Fruit fly (Drosophila melanogaster) Kc167 (cell line): Measurements from ENCODE around the gene CG32147.

Experiments
- Myc ChIP-seq: fragments of >200 bp; optimal IDR thresholded peaks from 2 replicates; lab custom pipeline; 2017; ENCODE audit warnings: missing external identifiers
- Sin3A ChIP-seq: fragments of >200 bp; optimal IDR thresholded peaks from 2 replicates; lab custom pipeline; 2018; ENCODE audit warnings: missing external identifiers
- insv ChIP-seq: fragments of >200 bp; optimal IDR thresholded peaks from 3 replicates; lab custom pipeline; 2018; ENCODE audit warnings: missing external identifiers
- psq ChIP-seq: fragments of >200 bp; optimal IDR thresholded peaks from 2 replicates; lab custom pipeline; 2017; ENCODE audit warnings: missing external identifiers

DNA sequence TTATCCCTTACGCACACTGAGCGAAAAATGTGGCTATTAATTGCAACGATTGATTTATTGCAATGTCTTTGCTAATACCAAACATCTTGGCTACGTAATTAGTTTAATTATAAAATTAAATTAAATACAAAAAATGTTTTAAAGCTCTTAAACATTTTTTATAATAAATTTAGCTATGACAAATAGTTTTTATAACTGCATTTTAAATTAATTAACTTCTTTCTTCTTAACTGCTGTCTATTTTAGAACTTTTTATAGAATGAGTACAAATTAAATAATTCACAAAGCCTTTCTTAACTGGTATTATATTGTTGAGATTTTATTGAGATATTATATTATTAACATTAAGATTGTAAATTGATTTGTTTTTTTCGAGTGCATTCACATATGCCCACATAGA lies 31.0 kb upstream of the CG32147 start:
- TF ChIP-seq Sin3A (no peak), Myc (lab: Kevin White, UChicago) (no peak), psq (lab: Kevin White, UChicago) (no peak), insv (lab: Kevin White, UChicago) (no peak)
